Fruit fly (Drosophila melanogaster) whole organism, embryonic: Measurements from ENCODE around the gene CG16779.
A peak's percentile ranks its signal among the peaks of the same experiment; 100 is the strongest.

Source experiments
- Asciz ChIP-seq: fragments of 200-800 bp; sonication (Bioruptor generic); optimal IDR thresholded peaks from 2 replicates; lab custom pipeline; 2017; ENCODE audit warnings: missing biosample characterization, mild to moderate bottlenecking, missing genetic modification characterization, missing genetic modification reagents
- BEAF-32 ChIP-seq: fragments of 200-800 bp; sonication (Bioruptor generic); optimal IDR thresholded peaks from 3 replicates; lab custom pipeline; 2017; ENCODE audit warnings: missing biosample characterization, missing genetic modification characterization, mild to moderate bottlenecking, moderate library complexity, missing genetic modification reagents
- BtbVII ChIP-seq: fragments of 200-800 bp; sonication (Bioruptor generic); optimal IDR thresholded peaks from 3 replicates; lab custom pipeline; 2017; ENCODE audit warnings: missing biosample characterization, mild to moderate bottlenecking, missing genetic modification characterization
- CG10267 ChIP-seq: fragments of 200-800 bp; sonication (Bioruptor generic); optimal IDR thresholded peaks from 2 replicates; lab custom pipeline; 2018; ENCODE audit warnings: missing biosample characterization, mild to moderate bottlenecking, missing genetic modification characterization, moderate library complexity
- CG10543 ChIP-seq: fragments of 200-800 bp; sonication (Bioruptor generic); optimal IDR thresholded peaks from 3 replicates; lab custom pipeline; 2017; ENCODE audit warnings: missing biosample characterization, mild to moderate bottlenecking, missing genetic modification characterization, moderate library complexity
- CG11695 ChIP-seq: fragments of 200-800 bp; sonication (Bioruptor generic); IDR thresholded peaks from 3 replicates; pipeline ENCODE4 v1.3.6; 2022; ENCODE audit warnings: missing biosample characterization, missing genetic modification characterization
- CG1233 ChIP-seq: fragments of 200-800 bp; sonication (Bioruptor generic); optimal IDR thresholded peaks from 4 replicates; lab custom pipeline; 2018; ENCODE audit warnings: missing biosample characterization, mild to moderate bottlenecking, missing genetic modification characterization
- CG12659 ChIP-seq: fragments of 200-800 bp; sonication (Bioruptor generic); optimal IDR thresholded peaks from 3 replicates; lab custom pipeline; 2017; ENCODE audit warnings: mild to moderate bottlenecking, missing biosample characterization, missing genetic modification reagents, missing genetic modification characterization
- CG12769 ChIP-seq: fragments of 200-800 bp; sonication (Bioruptor generic); optimal IDR thresholded peaks from 2 replicates; lab custom pipeline; 2019; ENCODE audit warnings: missing biosample characterization, mild to moderate bottlenecking, missing genetic modification characterization, moderate library complexity
- CG13424 ChIP-seq: fragments of 200-800 bp; sonication (Bioruptor generic); optimal IDR thresholded peaks from 2 replicates; lab custom pipeline; 2019; ENCODE audit warnings: missing biosample characterization, mild to moderate bottlenecking, missing genetic modification characterization, moderate library complexity
- CG14710 ChIP-seq: fragments of 200-800 bp; sonication (Bioruptor generic); optimal IDR thresholded peaks from 3 replicates; lab custom pipeline; 2019; ENCODE audit warnings: missing biosample characterization, mild to moderate bottlenecking, missing genetic modification characterization, moderate library complexity
- CG14965 ChIP-seq: fragments of 200-800 bp; sonication (Bioruptor generic); optimal IDR thresholded peaks from 2 replicates; lab custom pipeline; 2016; ENCODE audit warnings: missing biosample characterization, missing genetic modification characterization, borderline replicate concordance
- CG17385 ChIP-seq: fragments of 200-800 bp; sonication (Bioruptor generic); optimal IDR thresholded peaks from 3 replicates; lab custom pipeline; 2018; ENCODE audit warnings: missing biosample characterization, mild to moderate bottlenecking, missing genetic modification characterization
- CG2875 ChIP-seq: fragments of 200-800 bp; sonication (Bioruptor generic); optimal IDR thresholded peaks from 2 replicates; lab custom pipeline; 2017; ENCODE audit warnings: missing biosample characterization, mild to moderate bottlenecking, missing genetic modification characterization, missing genetic modification reagents
- CG32767 ChIP-seq: fragments of 200-800 bp; sonication (Bioruptor generic); IDR thresholded peaks from 2 replicates; pipeline ENCODE4 v1.3.6; 2022; ENCODE audit warnings: missing biosample characterization, missing genetic modification characterization
- CG32772 ChIP-seq: fragments of 200-800 bp; sonication (Bioruptor generic); IDR thresholded peaks from 2 replicates; pipeline ENCODE4 v1.3.6; 2022; ENCODE audit warnings: missing biosample characterization, missing genetic modification characterization
- CG33557 ChIP-seq: fragments of 200-800 bp; sonication (Bioruptor generic); optimal IDR thresholded peaks from 2 replicates; lab custom pipeline; 2019; ENCODE audit warnings: missing biosample characterization, mild to moderate bottlenecking, missing genetic modification characterization, moderate library complexity
- CG6689 ChIP-seq: fragments of 200-800 bp; sonication (Bioruptor generic); IDR thresholded peaks from 2 replicates; pipeline ENCODE4 v1.3.6; 2022; ENCODE audit warnings: missing biosample characterization, missing genetic modification characterization
- CG8924 ChIP-seq: fragments of 200-800 bp; optimal IDR thresholded peaks from 3 replicates; lab custom pipeline; 2019; ENCODE audit warnings: missing biosample characterization, mild to moderate bottlenecking, missing genetic modification characterization, moderate library complexity
- CHES-1-like ChIP-seq: fragments of 200-800 bp; sonication (Bioruptor generic); optimal IDR thresholded peaks from 2 replicates; lab custom pipeline; 2016; ENCODE audit warnings: missing biosample characterization, missing genetic modification characterization
- CTCF ChIP-seq: fragments of 200-800 bp; sonication (Bioruptor generic); optimal IDR thresholded peaks from 2 replicates; lab custom pipeline; 2017; ENCODE audit warnings: missing biosample characterization, mild to moderate bottlenecking, missing genetic modification characterization, moderate library complexity
- D19B ChIP-seq: fragments of 200-800 bp; sonication (Bioruptor generic); optimal IDR thresholded peaks from 2 replicates; lab custom pipeline; 2017; ENCODE audit warnings: missing biosample characterization, mild to moderate bottlenecking, missing genetic modification characterization
- Dp ChIP-seq: fragments of 200-800 bp; sonication (Bioruptor generic); optimal IDR thresholded peaks from 2 replicates; lab custom pipeline; 2018; ENCODE audit warnings: missing biosample characterization, mild to moderate bottlenecking, missing genetic modification characterization, moderate library complexity
- H2.0 ChIP-seq: fragments of 200-800 bp; sonication (Bioruptor generic); IDR thresholded peaks from 2 replicates; pipeline ENCODE4 v1.3.6; 2022; ENCODE audit warnings: missing biosample characterization, missing genetic modification characterization
- HLHmδ ChIP-seq: fragments of 200-800 bp; sonication (Bioruptor generic); optimal IDR thresholded peaks from 2 replicates; lab custom pipeline; 2018; ENCODE audit warnings: missing biosample characterization, mild to moderate bottlenecking, missing genetic modification characterization, moderate library complexity
- Hmx ChIP-seq: fragments of 200-800 bp; sonication (Bioruptor generic); optimal IDR thresholded peaks from 2 replicates; lab custom pipeline; 2016; ENCODE audit warnings: missing biosample characterization, missing genetic modification characterization
- NC2α ChIP-seq: fragments of 200-800 bp; sonication (Bioruptor generic); optimal IDR thresholded peaks from 2 replicates; lab custom pipeline; 2016; ENCODE audit warnings: missing biosample characterization, missing genetic modification characterization
- Neu2 ChIP-seq: fragments of 200-800 bp; sonication (Bioruptor generic); optimal IDR thresholded peaks from 3 replicates; lab custom pipeline; 2016; ENCODE audit warnings: missing biosample characterization, missing genetic modification characterization, borderline replicate concordance
- Ravus ChIP-seq: fragments of 200-800 bp; sonication (Bioruptor generic); IDR thresholded peaks from 2 replicates; pipeline ENCODE4 v1.3.6; 2022; ENCODE audit warnings: missing biosample characterization, missing genetic modification characterization
- Rfx ChIP-seq: fragments of 200-800 bp; sonication (Bioruptor generic); IDR thresholded peaks from 2 replicates; pipeline ENCODE4 v1.3.6; 2022; ENCODE audit warnings: missing biosample characterization, missing genetic modification characterization
- Sin3A ChIP-seq: fragments of >200 bp; optimal IDR thresholded peaks from 2 replicates; lab custom pipeline; 2018
- Trl ChIP-seq, 3 experiments: fragments of >200 bp in 2 of 3; fragments of 200-800 bp in 1 of 3; sonication (Bioruptor generic) in 1 of 3; optimal IDR thresholded peaks; 2 replicates in 1 of 3; 3 replicates in 2 of 3; lab custom pipeline; 2016 to 2017; ENCODE audit warnings: missing biosample characterization in 1 of 3, missing genetic modification characterization in 1 of 3
- YL-1 ChIP-seq: fragments of 200-800 bp; sonication (Bioruptor generic); optimal IDR thresholded peaks from 3 replicates; lab custom pipeline; 2017; ENCODE audit warnings: missing biosample characterization, mild to moderate bottlenecking, missing genetic modification characterization
- br ChIP-seq: fragments of >200 bp; optimal IDR thresholded peaks from 2 replicates; lab custom pipeline; 2017
- dmrt11E ChIP-seq: fragments of 200-800 bp; sonication (Bioruptor generic); optimal IDR thresholded peaks from 3 replicates; lab custom pipeline; 2018; ENCODE audit warnings: missing biosample characterization, mild to moderate bottlenecking, missing genetic modification characterization, moderate library complexity
- ewg ChIP-seq: fragments of 200-800 bp; sonication (Bioruptor generic); optimal IDR thresholded peaks from 3 replicates; lab custom pipeline; 2017; ENCODE audit warnings: mild to moderate bottlenecking, missing biosample characterization, missing genetic modification reagents, missing genetic modification characterization
- grau ChIP-seq: fragments of 200-800 bp; optimal IDR thresholded peaks from 3 replicates; lab custom pipeline; 2019; ENCODE audit warnings: missing biosample characterization, mild to moderate bottlenecking, missing genetic modification characterization, moderate library complexity
- grn ChIP-seq: fragments of 200-800 bp; sonication (Bioruptor generic); optimal IDR thresholded peaks from 3 replicates; lab custom pipeline; 2017; ENCODE audit warnings: missing biosample characterization, missing genetic modification characterization
- her ChIP-seq: fragments of 200-800 bp; sonication (Bioruptor generic); optimal IDR thresholded peaks from 2 replicates; lab custom pipeline; 2016; ENCODE audit warnings: missing biosample characterization, missing genetic modification characterization
- mirr ChIP-seq: fragments of 200-800 bp; sonication (Bioruptor generic); optimal IDR thresholded peaks from 3 replicates; lab custom pipeline; 2018; ENCODE audit warnings: missing biosample characterization, mild to moderate bottlenecking, missing genetic modification characterization
- nom ChIP-seq: fragments of 200-800 bp; sonication (Bioruptor generic); optimal IDR thresholded peaks from 2 replicates; lab custom pipeline; 2017; ENCODE audit warnings: missing biosample characterization, missing genetic modification characterization, mild to moderate bottlenecking, moderate library complexity, missing genetic modification reagents
- odd ChIP-seq: fragments of 200-800 bp; sonication (Bioruptor generic); optimal IDR thresholded peaks from 2 replicates; lab custom pipeline; 2017; ENCODE audit warnings: missing biosample characterization, mild to moderate bottlenecking, missing genetic modification characterization
- pb ChIP-seq: fragments of 200-800 bp; sonication (Bioruptor generic); optimal IDR thresholded peaks from 3 replicates; lab custom pipeline; 2016; ENCODE audit warnings: missing biosample characterization, missing genetic modification characterization
- pum ChIP-seq: fragments of 200-800 bp; sonication (Bioruptor generic); optimal IDR thresholded peaks from 2 replicates; lab custom pipeline; 2016; ENCODE audit warnings: missing biosample characterization, missing genetic modification characterization
- ranshi ChIP-seq: fragments of 200-800 bp; sonication (Bioruptor generic); IDR thresholded peaks from 2 replicates; pipeline ENCODE4 v1.3.6; 2022; ENCODE audit warnings: missing biosample characterization, missing genetic modification characterization
- rib ChIP-seq: fragments of 200-800 bp; sonication (Bioruptor generic); IDR thresholded peaks from 2 replicates; pipeline ENCODE4 v1.3.6; 2022; ENCODE audit warnings: missing biosample characterization, missing genetic modification characterization
- scrt ChIP-seq: fragments of 200-800 bp; sonication (Bioruptor generic); optimal IDR thresholded peaks from 2 replicates; lab custom pipeline; 2018; ENCODE audit warnings: missing biosample characterization, mild to moderate bottlenecking, missing genetic modification characterization, moderate library complexity
- ttk ChIP-seq: fragments of 200-800 bp; sonication (Bioruptor generic); IDR thresholded peaks from 2 replicates; pipeline ENCODE4 v2.1.2; 2022; ENCODE audit warnings: missing biosample characterization, missing genetic modification characterization
- tx ChIP-seq: fragments of 200-800 bp; sonication (Bioruptor generic); optimal IDR thresholded peaks from 2 replicates; lab custom pipeline; 2016; ENCODE audit warnings: missing biosample characterization, missing genetic modification characterization
- usp ChIP-seq: fragments of >200 bp; optimal IDR thresholded peaks from 2 replicates; lab custom pipeline; 2017; ENCODE audit warnings: missing biosample characterization, missing genetic modification characterization
- wdn ChIP-seq: fragments of 200-800 bp; sonication (Bioruptor generic); IDR thresholded peaks from 2 replicates; pipeline ENCODE4 v1.3.6; 2022; ENCODE audit warnings: missing biosample characterization, missing genetic modification characterization
- wor ChIP-seq: fragments of 200-800 bp; sonication (Bioruptor generic); IDR thresholded peaks from 2 replicates; pipeline ENCODE4 v1.3.6; 2022; ENCODE audit warnings: missing biosample characterization, missing genetic modification characterization

Gene CG16779

DNA sequence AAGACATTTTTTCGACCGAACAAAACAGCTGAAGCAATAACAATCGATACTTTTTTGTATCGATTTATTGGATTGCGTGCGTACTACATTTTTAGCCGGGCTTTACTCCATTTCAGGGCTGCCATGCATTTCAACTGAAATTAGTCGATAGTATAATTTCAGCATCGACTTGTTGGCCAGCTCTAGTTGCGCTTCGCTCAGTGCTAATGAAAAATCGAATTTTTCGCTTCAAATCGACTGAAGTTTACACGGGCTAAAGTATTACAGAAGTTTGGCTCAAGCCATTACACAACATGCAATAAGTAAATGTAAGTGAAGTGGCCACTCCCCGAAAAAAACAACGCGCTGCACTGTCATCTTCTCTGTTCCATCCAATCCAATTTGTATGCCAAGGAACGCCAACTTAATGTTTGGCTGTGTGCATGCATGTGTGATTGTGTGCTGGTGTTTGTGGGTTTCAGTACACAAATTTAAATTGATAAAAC is 22.4 kb upstream of the CG16779 start, which contains the start of the genes mRpL47, CG8176 and Kdm3 (continued):
- peak; percentile 100 for TF ChIP-seq BEAF-32 (GFP tag; lab: Kevin White, UChicago)
- peak; percentile 86 for TF ChIP-seq CG14710 (tag; lab: Kevin White, UChicago)
- TF ChIP-seq CG11695 (GFP tag; lab: Robert Waterston, UW): no peak
- peak; percentile 70 for TF ChIP-seq CG10267
- TF ChIP-seq H2.0 (GFP tag; lab: Robert Waterston, UW): no peak
- TF ChIP-seq ranshi: no peak
- peak; percentile 79 for TF ChIP-seq pum (GFP tag; lab: Kevin White, UChicago)
- no peak for TF ChIP-seq grn (GFP tag; lab: Kevin White, UChicago)
- no peak for TF ChIP-seq Hmx (GFP tag; lab: Kevin White, UChicago)
- TF ChIP-seq Ravus (GFP tag; lab: Robert Waterston, UW): no peak
- TF ChIP-seq CG2875 (GFP tag; lab: Kevin White, UChicago): no peak
- TF ChIP-seq nom (GFP tag; lab: Kevin White, UChicago): no peak
- TF ChIP-seq CG32772 (GFP tag; lab: Robert Waterston, UW): no peak
- TF ChIP-seq D19B (GFP tag; lab: Kevin White, UChicago): no peak
- peak; percentile 69 for TF ChIP-seq Dp (GFP tag; lab: Kevin White, UChicago)
- TF ChIP-seq HLHmδ (GFP tag; lab: Kevin White, UChicago): no peak
- TF ChIP-seq wor (GFP tag; lab: Robert Waterston, UW): no peak
- peak; percentile 70 for TF ChIP-seq tx
- peak; percentile 55 for TF ChIP-seq mirr (GFP tag; lab: Kevin White, UChicago)
- peak; percentile 8 for TF ChIP-seq dmrt11E
- TF ChIP-seq CG13424 (tag; lab: Kevin White, UChicago): peak; percentile 49
- no peak for TF ChIP-seq Rfx (GFP tag; lab: Robert Waterston, UW)
- TF ChIP-seq Asciz (GFP tag; lab: Kevin White, UChicago): no peak
- TF ChIP-seq rib (GFP tag; lab: Robert Waterston, UW): no peak
- no peak for TF ChIP-seq BtbVII (GFP tag; lab: Kevin White, UChicago)
- peak; percentile 32 for TF ChIP-seq NC2α
- TF ChIP-seq CHES-1-like (GFP tag; lab: Kevin White, UChicago): peak; percentile 91
- no peak for TF ChIP-seq CG32767
- TF ChIP-seq YL-1: peak; percentile 94
- no peak for TF ChIP-seq CG14965 (GFP tag; lab: Kevin White, UChicago)
- peak; percentile 90 for TF ChIP-seq CG12659
- peak; percentile 96 for TF ChIP-seq Sin3A (lab: Kevin White, UChicago)
- TF ChIP-seq CG1233: peak; percentile 31
- TF ChIP-seq CG6689 (GFP tag; lab: Robert Waterston, UW): no peak
- peak; percentile 33 for TF ChIP-seq pb (GFP tag; lab: Kevin White, UChicago)
- no peak for TF ChIP-seq br (lab: Kevin White, UChicago)
- peak; percentile 42 for TF ChIP-seq scrt (GFP tag; lab: Kevin White, UChicago)
- TF ChIP-seq CG17385 (GFP tag; lab: Kevin White, UChicago): peak; percentile 13
- peak; percentile 45 for TF ChIP-seq CTCF (GFP tag; lab: Kevin White, UChicago)
- no peak for TF ChIP-seq wdn (GFP tag; lab: Robert Waterston, UW)
- TF ChIP-seq CG12769: peak; percentile 83
- peak; percentile 63 for TF ChIP-seq her
- peak; percentile 37 for TF ChIP-seq ewg (GFP tag; lab: Kevin White, UChicago)
- TF ChIP-seq Neu2 (GFP tag; lab: Kevin White, UChicago): no peak
- no peak for TF ChIP-seq usp (GFP tag; lab: Kevin White, UChicago)
- peak; percentile 71 for TF ChIP-seq CG8924 (tag; lab: Kevin White, UChicago)
- TF ChIP-seq odd (GFP tag; lab: Kevin White, UChicago): no peak
- peak; percentile 63 for TF ChIP-seq grau
- no peak for TF ChIP-seq CG33557 (GFP tag; lab: Kevin White, UChicago)
- no peak for TF ChIP-seq ttk (GFP tag; lab: Robert Waterston, UW)
- TF ChIP-seq Trl (optimal IDR thresholded peaks at IDR 0.05; lab: Kevin White, UChicago): no peak
- TF ChIP-seq Trl (GFP tag; optimal IDR thresholded peaks at IDR 0.05; lab: Kevin White, UChicago): peak; percentile 79
- TF ChIP-seq CG10543 (GFP tag; lab: Kevin White, UChicago): peak; percentile 70
